Worm (Caenorhabditis elegans): ENCODE data around the gene srw-109.

- no peak for TF ChIP-seq tbx-2 (tag; optimal IDR thresholded peaks at IDR 0.05)
- no peak for TF ChIP-seq alr-1 (tag; optimal IDR thresholded peaks at IDR 0.05; ENCODE audit: borderline replicate concordance)
- no peak for TF ChIP-seq egl-13 (tag; optimal IDR thresholded peaks at IDR 0.05)
- no peak for TF ChIP-seq nhr-12 (tag; optimal IDR thresholded peaks at IDR 0.05)
- no peak for TF ChIP-seq F16B12.6 (tag; optimal IDR thresholded peaks at IDR 0.05)
Measured at ce11 chrV:562834-563233, 45.9 kb downstream of the srw-109 start, which contains the start of gene C14C6.2.

Data from whole organism, L1 larva.